Worm (Caenorhabditis elegans): ENCODE measurements around the gene F41B4.3.

The F41B4.3 gene

ce11 chrX:6825840-6826239, 10.1 kb downstream of the F41B4.3 start, which contains the start of gene F41B4.1:
TSS of gene F41B4.1 (minus strand) at chrX:6825862.
- no peak for TF ChIP-seq F33H1.4 (GFP tag; IDR thresholded peaks at IDR 0.05)
- peak; percentile 7 for TF ChIP-seq K12H6.12 (tag; optimal IDR thresholded peaks at IDR 0.05)

ce11 chrX:6823218-6823979, 12.5 kb downstream of the F41B4.3 start, which contains the start of gene gei-15:
TSS of gene gei-15 (minus strand) at chrX:6823268.
- TF ChIP-seq zfh-2 (GFP tag; conservative IDR thresholded peaks at IDR 0.05) (0 out of 2 replicates have a peak, but pooled peaks have one; percentile 37), ama-1 (optimal IDR thresholded peaks at IDR 0.05) (no peak), ama-1 (GFP tag; optimal IDR thresholded peaks at IDR 0.05) (no peak)

- TF ChIP-seq ceh-100 (GFP tag; IDR thresholded peaks at IDR 0.05), result no peak
- TF ChIP-seq gei-17 (GFP tag; optimal IDR thresholded peaks at IDR 0.05), result no peak
- TF ChIP-seq repo-1 (tag; optimal IDR thresholded peaks at IDR 0.05), result no peak
- TF ChIP-seq bed-2 (GFP tag; IDR thresholded peaks at IDR 0.05), result no peak
Observed at ce11 chrX:6822552-6822951, 13.4 kb downstream of the F41B4.3 start.

ce11 chrX:6819633-6820032, 16.3 kb downstream of the F41B4.3 start:
- peak; percentile 52 for TF ChIP-seq nhr-80 (tag; optimal IDR thresholded peaks at IDR 0.05)
- no peak for TF ChIP-seq cebp-2 (GFP tag; IDR thresholded peaks at IDR 0.05)

- TF ChIP-seq ekl-4 (GFP tag; IDR thresholded peaks at IDR 0.05) (no peak), bed-1 (GFP tag; IDR thresholded peaks at IDR 0.05) (no peak), ceh-79 (tag; optimal IDR thresholded peaks at IDR 0.05) (no peak)
Observed at ce11 chrX:6819135-6819534, 16.8 kb downstream of the F41B4.3 start.

- no peak for TF ChIP-seq K12H6.12 (tag; optimal IDR thresholded peaks at IDR 0.05)
- no peak for TF ChIP-seq cebp-1 (GFP tag; IDR thresholded peaks at IDR 0.05)
- TF ChIP-seq cebp-1 (tag; optimal IDR thresholded peaks at IDR 0.05), result peak; percentile 27
- TF ChIP-seq tbx-9 (tag; optimal IDR thresholded peaks at IDR 0.05; ENCODE audit: borderline replicate concordance), result no peak
- TF ChIP-seq let-526 (GFP tag; IDR thresholded peaks at IDR 0.05), result no peak
- no peak for TF ChIP-seq egl-44 (GFP tag; IDR thresholded peaks at IDR 0.05)
- peak; percentile 85 for TF ChIP-seq nhr-80 (tag; optimal IDR thresholded peaks at IDR 0.05)
- peak; percentile 23 for TF ChIP-seq tbp1 (GFP tag; optimal IDR thresholded peaks at IDR 0.05)
- TF ChIP-seq unc-62 (GFP tag; optimal IDR thresholded peaks at IDR 0.05), result peak; percentile 6
Observed at ce11 chrX:6818036-6818488, 17.9 kb downstream of the F41B4.3 start, which contains the start of gene dhs-28. TSS of gene dhs-28 (plus strand) at chrX:6818438.

- TF ChIP-seq ztf-26 (tag; optimal IDR thresholded peaks at IDR 0.05) (no peak), ceh-40 (GFP tag; IDR thresholded peaks at IDR 0.05) (no peak), snpc-3.4 (tag; optimal IDR thresholded peaks at IDR 0.05) (no peak), rec-8 (tag; optimal IDR thresholded peaks at IDR 0.05) (no peak), lin-35 (GFP tag; optimal IDR thresholded peaks at IDR 0.05) (no peak), F49E8.2 (tag; optimal IDR thresholded peaks at IDR 0.05; ENCODE audit: insufficient read depth) (no peak), hmg-1.2 (GFP tag; IDR thresholded peaks at IDR 0.05) (no peak)
Observed at ce11 chrX:6813025-6813424, 22.9 kb downstream of the F41B4.3 start.

Data from whole organism, young adult.